Fruit fly (Drosophila melanogaster) whole organism, embryonic: ENCODE data around the gene TBC1D16.

ENCODE experiments used
- BEAF-32 ChIP-seq: fragments of 200-800 bp; sonication (Bioruptor generic); optimal IDR thresholded peaks from 3 replicates; lab custom pipeline; 2017; ENCODE audit warnings: missing biosample characterization, missing genetic modification characterization, mild to moderate bottlenecking, moderate library complexity, missing genetic modification reagents
- CG10274 ChIP-seq: fragments of 200-800 bp; sonication (Bioruptor generic); optimal IDR thresholded peaks from 3 replicates; lab custom pipeline; 2017; ENCODE audit warnings: missing biosample characterization, mild to moderate bottlenecking, missing genetic modification characterization
- CG12071 ChIP-seq: fragments of 200-800 bp; sonication (Bioruptor generic); optimal IDR thresholded peaks from 3 replicates; lab custom pipeline; 2018; ENCODE audit warnings: missing biosample characterization, mild to moderate bottlenecking, missing genetic modification characterization
- CG12299 ChIP-seq: fragments of 200-800 bp; sonication (Bioruptor generic); optimal IDR thresholded peaks from 2 replicates; lab custom pipeline; 2018; ENCODE audit warnings: missing biosample characterization, mild to moderate bottlenecking, missing genetic modification characterization
- CG14014 ChIP-seq: fragments of 200-800 bp; sonication (Bioruptor generic); IDR thresholded peaks from 2 replicates; pipeline ENCODE4 v1.3.6; 2022; ENCODE audit warnings: missing biosample characterization, missing genetic modification characterization
- CG15479 ChIP-seq: fragments of 200-800 bp; sonication (Bioruptor generic); optimal IDR thresholded peaks from 3 replicates; lab custom pipeline; 2019; ENCODE audit warnings: missing biosample characterization, mild to moderate bottlenecking, missing genetic modification characterization, moderate library complexity
- CG15601 ChIP-seq: fragments of 200-800 bp; sonication (Bioruptor generic); optimal IDR thresholded peaks from 3 replicates; lab custom pipeline; 2019; ENCODE audit warnings: missing biosample characterization, mild to moderate bottlenecking, missing genetic modification characterization, moderate library complexity
- CG16779 ChIP-seq: fragments of 200-800 bp; sonication (Bioruptor generic); IDR thresholded peaks from 2 replicates; pipeline ENCODE4 v1.3.6; 2022; ENCODE audit warnings: missing biosample characterization, missing genetic modification characterization
- CG16813 ChIP-seq: fragments of 200-800 bp; sonication (Bioruptor generic); IDR thresholded peaks from 3 replicates; pipeline ENCODE4 v1.3.6; 2022; ENCODE audit warnings: missing biosample characterization, missing genetic modification characterization; ENCODE audit not compliant: partially characterized antibody
- CG17359 ChIP-seq: fragments of 200-800 bp; sonication (Bioruptor generic); optimal IDR thresholded peaks from 3 replicates; lab custom pipeline; 2018; ENCODE audit warnings: missing biosample characterization, mild to moderate bottlenecking, missing genetic modification characterization, moderate library complexity
- CG17829 ChIP-seq: fragments of 200-800 bp; optimal IDR thresholded peaks from 2 replicates; lab custom pipeline; 2019; ENCODE audit warnings: missing biosample characterization, mild to moderate bottlenecking, missing genetic modification characterization, moderate library complexity
- CG2129 ChIP-seq: fragments of 200-800 bp; sonication (Bioruptor generic); IDR thresholded peaks from 2 replicates; pipeline ENCODE4 v1.3.6; 2022; ENCODE audit warnings: missing biosample characterization, missing genetic modification characterization; ENCODE audit not compliant: partially characterized antibody
- CG30403 ChIP-seq: fragments of 200-800 bp; sonication (Bioruptor generic); optimal IDR thresholded peaks from 3 replicates; lab custom pipeline; 2016; ENCODE audit warnings: missing biosample characterization, missing genetic modification characterization
- CG31388 ChIP-seq: fragments of 200-800 bp; sonication (Bioruptor generic); optimal IDR thresholded peaks from 2 replicates; lab custom pipeline; 2016; ENCODE audit warnings: missing biosample characterization, missing genetic modification characterization
- CG32532 ChIP-seq: fragments of 200-800 bp; sonication (Bioruptor generic); IDR thresholded peaks from 2 replicates; pipeline ENCODE4 v1.3.6; 2022; ENCODE audit warnings: missing biosample characterization, missing genetic modification characterization
- CG33557 ChIP-seq: fragments of 200-800 bp; sonication (Bioruptor generic); optimal IDR thresholded peaks from 2 replicates; lab custom pipeline; 2019; ENCODE audit warnings: missing biosample characterization, mild to moderate bottlenecking, missing genetic modification characterization, moderate library complexity
- CG34376 ChIP-seq: fragments of 200-800 bp; sonication (Bioruptor generic); optimal IDR thresholded peaks from 2 replicates; lab custom pipeline; 2018; ENCODE audit warnings: missing biosample characterization, mild to moderate bottlenecking, missing genetic modification characterization
- CG4424 ChIP-seq: fragments of 200-800 bp; sonication (Bioruptor generic); optimal IDR thresholded peaks from 3 replicates; lab custom pipeline; 2016; ENCODE audit warnings: missing biosample characterization, missing genetic modification characterization
- CG8944 ChIP-seq: fragments of 200-800 bp; sonication (Bioruptor generic); optimal IDR thresholded peaks from 3 replicates; lab custom pipeline; 2016; ENCODE audit warnings: missing biosample characterization, missing genetic modification characterization
- CG9727 ChIP-seq: fragments of 200-800 bp; sonication (Bioruptor generic); optimal IDR thresholded peaks from 3 replicates; lab custom pipeline; 2017; ENCODE audit warnings: missing biosample characterization, mild to moderate bottlenecking, missing genetic modification characterization
- CG9876 ChIP-seq: fragments of 200-800 bp; sonication (Bioruptor generic); optimal IDR thresholded peaks from 2 replicates; lab custom pipeline; 2016; ENCODE audit warnings: missing biosample characterization, missing genetic modification characterization
- CrebB ChIP-seq: fragments of 200-800 bp; sonication (Bioruptor generic); optimal IDR thresholded peaks from 3 replicates; lab custom pipeline; 2018; ENCODE audit warnings: missing biosample characterization, mild to moderate bottlenecking, missing genetic modification characterization
- Dfd ChIP-seq, 2 experiments: fragments of >200 bp; optimal IDR thresholded peaks; 2 replicates each; lab custom pipeline; 2017; ENCODE audit warnings: missing biosample characterization in 2 of 2, missing genetic modification characterization in 2 of 2
- HLH4C ChIP-seq: fragments of 200-800 bp; sonication (Bioruptor generic); IDR thresholded peaks from 3 replicates; pipeline ENCODE4 v1.3.6; 2022; ENCODE audit warnings: missing biosample characterization, missing genetic modification characterization; ENCODE audit not compliant: partially characterized antibody
- Hr51 ChIP-seq, 2 experiments: fragments of 200-800 bp; sonication (Bioruptor generic); optimal IDR thresholded peaks; 2 replicates in 1 of 2; 3 replicates in 1 of 2; lab custom pipeline; 2016 to 2018; ENCODE audit warnings: missing biosample characterization in 2 of 2, missing genetic modification characterization in 2 of 2, mild to moderate bottlenecking in 1 of 2, moderate library complexity in 1 of 2
- MTF-1 ChIP-seq: fragments of 200-800 bp; sonication (Bioruptor generic); optimal IDR thresholded peaks from 2 replicates; lab custom pipeline; 2018; ENCODE audit warnings: missing biosample characterization, mild to moderate bottlenecking, missing genetic modification characterization, borderline replicate concordance
- NK7.1 ChIP-seq: fragments of 200-800 bp; sonication (Bioruptor generic); optimal IDR thresholded peaks from 3 replicates; lab custom pipeline; 2016; ENCODE audit warnings: missing biosample characterization, missing genetic modification characterization
- Stat92E ChIP-seq, 3 experiments: fragments of >200 bp in 2 of 3; fragments of 200-800 bp in 1 of 3; sonication (Bioruptor generic) in 1 of 3; optimal IDR thresholded peaks; 2 replicates each; lab custom pipeline; 2017 to 2019; ENCODE audit warnings: missing biosample characterization in 3 of 3, missing genetic modification characterization in 3 of 3, mild to moderate bottlenecking in 1 of 3, moderate library complexity in 1 of 3
- cad ChIP-seq: fragments of >200 bp; optimal IDR thresholded peaks from 2 replicates; lab custom pipeline; 2017; ENCODE audit warnings: missing biosample characterization, missing genetic modification characterization
- corto ChIP-seq: fragments of 200-800 bp; sonication (Bioruptor generic); optimal IDR thresholded peaks from 2 replicates; lab custom pipeline; 2016; ENCODE audit warnings: missing biosample characterization, mild to moderate bottlenecking, missing genetic modification characterization, moderate library complexity
- dati ChIP-seq: fragments of 200-800 bp; sonication (Bioruptor generic); IDR thresholded peaks from 2 replicates; pipeline ENCODE4 v1.3.6; 2022; ENCODE audit warnings: missing biosample characterization, missing genetic modification characterization
- disco-r ChIP-seq: fragments of 200-800 bp; sonication (Bioruptor generic); optimal IDR thresholded peaks from 2 replicates; lab custom pipeline; 2016; ENCODE audit warnings: missing biosample characterization, missing genetic modification characterization
- emc ChIP-seq: fragments of 200-800 bp; sonication (Bioruptor generic); optimal IDR thresholded peaks from 2 replicates; lab custom pipeline; 2016; ENCODE audit warnings: missing biosample characterization, missing genetic modification characterization
- esg ChIP-seq: fragments of 200-800 bp; sonication (Bioruptor generic); conservative IDR thresholded peaks from 2 replicates; pipeline ENCODE4 v1.3.6; 2022; ENCODE audit warnings: missing biosample characterization, missing genetic modification characterization
- fd3F ChIP-seq: fragments of 200-800 bp; sonication (Bioruptor generic); optimal IDR thresholded peaks from 2 replicates; lab custom pipeline; 2018; ENCODE audit warnings: missing biosample characterization, mild to moderate bottlenecking, missing genetic modification characterization, moderate library complexity
- fd96Cb ChIP-seq: fragments of 200-800 bp; sonication (Bioruptor generic); optimal IDR thresholded peaks from 2 replicates; lab custom pipeline; 2018; ENCODE audit warnings: missing biosample characterization, mild to moderate bottlenecking, missing genetic modification characterization, moderate library complexity
- grn ChIP-seq: fragments of 200-800 bp; sonication (Bioruptor generic); optimal IDR thresholded peaks from 3 replicates; lab custom pipeline; 2017; ENCODE audit warnings: missing biosample characterization, missing genetic modification characterization
- jigr1 ChIP-seq: fragments of 200-800 bp; sonication (Bioruptor generic); IDR thresholded peaks from 3 replicates; pipeline ENCODE4 v1.3.6; 2022; ENCODE audit warnings: missing biosample characterization, missing genetic modification characterization
- ken ChIP-seq: fragments of 200-800 bp; sonication (Bioruptor generic); IDR thresholded peaks from 3 replicates; pipeline ENCODE4 v1.3.6; 2022; ENCODE audit warnings: missing biosample characterization, missing genetic modification characterization
- kni ChIP-seq: fragments of 200-800 bp; sonication (Bioruptor generic); optimal IDR thresholded peaks from 3 replicates; lab custom pipeline; 2017; ENCODE audit warnings: mild to moderate bottlenecking, missing biosample characterization, missing genetic modification reagents, missing genetic modification characterization
- lbe ChIP-seq: fragments of 200-800 bp; sonication (Bioruptor generic); optimal IDR thresholded peaks from 2 replicates; lab custom pipeline; 2016; ENCODE audit warnings: missing biosample characterization, mild to moderate bottlenecking, missing genetic modification characterization
- lilli ChIP-seq: fragments of 200-800 bp; sonication (Bioruptor generic); optimal IDR thresholded peaks from 3 replicates; lab custom pipeline; 2016; ENCODE audit warnings: missing biosample characterization, missing genetic modification characterization
- nerfin-2 ChIP-seq: fragments of 200-800 bp; sonication (Bioruptor generic); IDR thresholded peaks from 2 replicates; pipeline ENCODE4 v1.3.6; 2022; ENCODE audit warnings: missing biosample characterization, missing genetic modification characterization; ENCODE audit not compliant: partially characterized antibody
- pnt ChIP-seq: fragments of 200-800 bp; sonication (Bioruptor generic); optimal IDR thresholded peaks from 3 replicates; lab custom pipeline; 2016; ENCODE audit warnings: missing biosample characterization, missing genetic modification characterization
- run ChIP-seq: fragments of 200-800 bp; sonication (Bioruptor generic); optimal IDR thresholded peaks from 3 replicates; lab custom pipeline; 2018; ENCODE audit warnings: missing biosample characterization, mild to moderate bottlenecking, missing genetic modification characterization
- stc ChIP-seq: fragments of 200-800 bp; sonication (Bioruptor generic); IDR thresholded peaks from 2 replicates; pipeline ENCODE4 v1.3.6; 2022; ENCODE audit warnings: missing biosample characterization, missing genetic modification characterization
- tap ChIP-seq: fragments of 200-800 bp; optimal IDR thresholded peaks from 3 replicates; lab custom pipeline; 2019; ENCODE audit warnings: missing biosample characterization, mild to moderate bottlenecking, missing genetic modification characterization, moderate library complexity
- twi ChIP-seq: fragments of 200-800 bp; optimal IDR thresholded peaks from 2 replicates; lab custom pipeline; 2019; ENCODE audit warnings: missing biosample characterization, mild to moderate bottlenecking, missing genetic modification characterization, moderate library complexity
- wor ChIP-seq: fragments of 200-800 bp; sonication (Bioruptor generic); IDR thresholded peaks from 2 replicates; pipeline ENCODE4 v1.3.6; 2022; ENCODE audit warnings: missing biosample characterization, missing genetic modification characterization

The TBC1D16 gene

dm6 chr2L:10457191-10457899 lies 21.9 kb upstream of the TBC1D16 start, which contains the start of the genes LManI and LManII (continued):
- TF ChIP-seq kni (GFP tag; lab: Kevin White, UChicago) (no peak), grn (GFP tag; lab: Kevin White, UChicago) (no peak), CG8944 (GFP tag; lab: Kevin White, UChicago) (no peak), twi (no peak), disco-r (no peak), lilli (no peak), Dfd (GFP tag; optimal IDR thresholded peaks at IDR 0.05; lab: Kevin White, UChicago) (no peak), jigr1 (GFP tag; lab: Robert Waterston, UW) (no peak), NK7.1 (GFP tag; lab: Kevin White, UChicago) (no peak), pnt (GFP tag; lab: Kevin White, UChicago) (no peak), CG17829 (tag; lab: Kevin White, UChicago) (peak; percentile 80), corto (GFP tag; lab: Kevin White, UChicago) (no peak), CG30403 (GFP tag; lab: Kevin White, UChicago) (no peak), CG15479 (GFP tag; lab: Kevin White, UChicago) (peak; percentile 47), fd96Cb (tag; lab: Kevin White, UChicago) (no peak), emc (GFP tag; lab: Kevin White, UChicago) (no peak), CG2129 (no peak), stc (no peak), CG9876 (GFP tag; lab: Kevin White, UChicago) (no peak), esg (GFP tag; lab: Robert Waterston, UW) (no peak), lbe (GFP tag; lab: Kevin White, UChicago) (no peak), MTF-1 (no peak), CG16813 (GFP tag; lab: Robert Waterston, UW) (no peak), CG9727 (GFP tag; lab: Kevin White, UChicago) (no peak), CG12299 (tag; lab: Kevin White, UChicago) (no peak), Hr51 (GFP tag; optimal IDR thresholded peaks at IDR 0.05; lab: Kevin White, UChicago) (no peak), CG16779 (GFP tag; lab: Robert Waterston, UW) (no peak), wor (GFP tag; lab: Robert Waterston, UW) (no peak), run (tag; lab: Kevin White, UChicago) (no peak), CrebB (tag; lab: Kevin White, UChicago) (no peak), CG33557 (no peak), fd3F (no peak), dati (no peak), CG12071 (GFP tag; lab: Kevin White, UChicago) (no peak), tap (no peak), CG15601 (tag; lab: Kevin White, UChicago) (no peak), CG34376 (GFP tag; lab: Kevin White, UChicago) (peak; percentile 9), CG10274 (GFP tag; lab: Kevin White, UChicago) (no peak), Stat92E (GFP tag; optimal IDR thresholded peaks at IDR 0.05; lab: Kevin White, UChicago) (peak in 1 of 3 experiments; percentile 19), HLH4C (GFP tag; lab: Robert Waterston, UW) (no peak), cad (GFP tag; lab: Kevin White, UChicago) (peak; percentile 16), BEAF-32 (no peak), CG4424 (GFP tag; lab: Kevin White, UChicago) (no peak), CG31388 (GFP tag; lab: Kevin White, UChicago) (no peak), CG17359 (no peak), nerfin-2 (GFP tag; lab: Robert Waterston, UW) (no peak), CG14014 (GFP tag; lab: Robert Waterston, UW) (no peak), ken (no peak), CG32532 (no peak)
